Worm (Caenorhabditis elegans) whole organism, L4/young adult: Measurements from ENCODE around the gene pas-2.

Experiments used
- W03F9.2 ChIP-seq: fragments of 150-350 bp; optimal IDR thresholded peaks from 2 replicates; lab custom pipeline; 2014; ENCODE audit warnings: missing biosample characterization, missing genetic modification characterization
- dao-5 ChIP-seq: sonication (generic microtip); optimal IDR thresholded peaks from 2 replicates; lab custom pipeline; 2016; ENCODE audit warnings: missing genotype, missing genetic modification characterization, moderate library complexity, missing compliant biosample characterization
- him-1 ChIP-seq: sonication (generic microtip); optimal IDR thresholded peaks from 2 replicates; lab custom pipeline; 2016; ENCODE audit warnings: missing genotype, missing genetic modification reagents, missing genetic modification characterization, missing compliant biosample characterization

- TF ChIP-seq dao-5: no peak
- TF ChIP-seq W03F9.2 (tag; lab: Kevin White, UChicago): no peak
- no peak for TF ChIP-seq him-1
Measured at ce11 chrV:10725424-10725951, 44.7 kb upstream of the pas-2 start.
